Worm (Caenorhabditis elegans) whole organism, L4/young adult: ENCODE results near the gene srbc-59.

ENCODE experiments used
- W03F9.2 ChIP-seq: fragments of 150-350 bp; optimal IDR thresholded peaks from 2 replicates; lab custom pipeline; 2014; ENCODE audit warnings: missing biosample characterization, missing genetic modification characterization
- dao-5 ChIP-seq: sonication (generic microtip); optimal IDR thresholded peaks from 2 replicates; lab custom pipeline; 2016; ENCODE audit warnings: missing genotype, missing genetic modification characterization, moderate library complexity, missing compliant biosample characterization

ce11 chrV:826097-826496 is 47.7 kb downstream of the srbc-59 start, which contains the start of gene F41H8.2:
- TF ChIP-seq dao-5 (tag; lab: Kevin White, UChicago) (no peak), W03F9.2 (tag; lab: Kevin White, UChicago) (no peak)
